Worm (Caenorhabditis elegans) whole organism, early embryonic: Measurements from ENCODE around the gene puf-5.

Source experiments
- F13C5.2 ChIP-seq: sonication (generic microtip); optimal IDR thresholded peaks from 2 replicates; lab custom pipeline; 2017; ENCODE audit warnings: mild to moderate bottlenecking, missing genetic modification characterization, inconsistent platforms, missing compliant biosample characterization
- aly-1 ChIP-seq: sonication (generic microtip); optimal IDR thresholded peaks from 2 replicates; lab custom pipeline; 2016; ENCODE audit warnings: missing genetic modification characterization, missing compliant biosample characterization
- ama-1 ChIP-seq: fragments of 150-350 bp; optimal IDR thresholded peaks from 2 replicates; lab custom pipeline; 2014
- ceh-13 ChIP-seq: fragments of 200-800 bp; sonication (Bioruptor generic); optimal IDR thresholded peaks from 2 replicates; lab custom pipeline; 2018; ENCODE audit warnings: mild to moderate bottlenecking, missing genetic modification characterization, missing compliant biosample characterization
- ceh-36 ChIP-seq: sonication (generic microtip); optimal IDR thresholded peaks from 2 replicates; lab custom pipeline; 2016; ENCODE audit warnings: missing genetic modification characterization, inconsistent platforms, missing compliant biosample characterization
- pes-1 ChIP-seq: fragments of 200-800 bp; sonication (Bioruptor generic); IDR thresholded peaks from 2 replicates; pipeline ENCODE4 v1.3.6; 2022; ENCODE audit warnings: missing genetic modification reagents, missing genetic modification characterization, missing compliant biosample characterization
- tbx-37 ChIP-seq: fragments of 200-800 bp; sonication (Bioruptor generic); conservative IDR thresholded peaks from 2 replicates; pipeline ENCODE4 v1.3.6; 2022; ENCODE audit warnings: missing genetic modification reagents, missing genetic modification characterization, missing compliant biosample characterization

DNA sequence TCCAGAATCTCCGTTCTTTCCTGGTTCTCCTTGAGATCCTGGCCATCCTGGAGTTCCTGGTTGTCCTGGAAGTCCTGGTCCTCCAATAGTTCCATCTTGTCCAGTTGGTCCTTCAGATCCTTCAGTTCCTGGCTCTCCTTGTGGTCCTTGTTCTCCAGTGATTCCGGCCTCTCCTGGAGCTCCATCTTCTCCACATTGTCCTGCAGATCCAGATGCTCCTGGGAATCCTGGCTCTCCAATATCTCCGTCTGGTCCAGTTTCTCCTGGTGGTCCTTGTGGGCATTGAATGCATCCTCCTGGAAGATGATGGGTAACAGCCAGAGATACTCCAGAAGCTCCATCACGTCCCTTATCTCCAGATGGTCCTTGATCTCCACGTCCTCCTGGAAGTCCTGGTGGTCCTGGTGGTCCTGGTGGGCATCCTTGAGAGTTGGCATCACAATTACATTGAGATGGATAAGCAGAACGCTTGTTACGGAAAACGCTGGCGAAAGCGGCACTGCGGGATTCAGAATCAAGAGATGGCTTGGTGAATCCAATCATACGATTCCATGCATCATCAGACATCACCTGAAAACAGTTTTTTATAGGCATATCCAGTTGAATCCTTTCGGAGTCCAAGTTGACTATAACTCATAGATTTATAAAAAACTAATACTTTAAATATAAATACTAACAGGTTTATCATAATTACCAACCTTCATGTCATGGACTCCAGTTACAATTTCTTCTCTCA is 6.9 kb upstream of the puf-5 start:
- TF ChIP-seq tbx-37 (no peak), ama-1 (lab: Kevin White, UChicago) (no peak), aly-1 (tag; lab: Kevin White, UChicago) (no peak), F13C5.2 (tag; lab: Kevin White, UChicago) (no peak), pes-1 (GFP tag; lab: Robert Waterston, UW) (no peak), ceh-36 (tag; lab: Kevin White, UChicago) (no peak), ceh-13 (no peak)
